Fruit fly (Drosophila melanogaster): ENCODE measurements around the gene Pmi.

Pmi gene

dm6 chr3L:5770817-5771425 is 8.9 kb upstream of the Pmi start (continued):
- peak; percentile 96 for TF ChIP-seq row (GFP tag; IDR thresholded peaks at IDR 0.05)
- TF ChIP-seq CG10209 (GFP tag; optimal IDR thresholded peaks at IDR 0.05): peak; percentile 86
- TF ChIP-seq Hand (GFP tag; optimal IDR thresholded peaks at IDR 0.05): peak; percentile 83
- TF ChIP-seq knrl (GFP tag; IDR thresholded peaks at IDR 0.05; ENCODE audit: partially characterized antibody): peak; percentile 40; the same call in 1 of the 3 replicates
- peak; percentile 52 for TF ChIP-seq bbx (GFP tag; IDR thresholded peaks at IDR 0.05; ENCODE audit: partially characterized antibody)
- TF ChIP-seq Six4 (GFP tag; optimal IDR thresholded peaks at IDR 0.05): peak; percentile 72
- TF ChIP-seq scrt (GFP tag; optimal IDR thresholded peaks at IDR 0.05): peak; percentile 81
- TF ChIP-seq dpn (GFP tag; optimal IDR thresholded peaks at IDR 0.05): peak; percentile 82 to 86
- peak; percentile 75 for TF ChIP-seq CG17359 (tag; optimal IDR thresholded peaks at IDR 0.05)
- peak; percentile 84 for TF ChIP-seq CG15696 (tag; optimal IDR thresholded peaks at IDR 0.05)
- TF ChIP-seq CG2199 (GFP tag; IDR thresholded peaks at IDR 0.05): 0 out of 3 replicates have a peak, but pooled peaks have one; percentile 23
- TF ChIP-seq Ptx1 (GFP tag; IDR thresholded peaks at IDR 0.05): peak; percentile 69
- TF ChIP-seq CG11398 (GFP tag; optimal IDR thresholded peaks at IDR 0.05): peak; percentile 62
- peak; percentile 73 for TF ChIP-seq Ada2b (GFP tag; IDR thresholded peaks at IDR 0.05)
- peak; percentile 86 for TF ChIP-seq CG15601 (tag; optimal IDR thresholded peaks at IDR 0.05)
- TF ChIP-seq CG11093 (GFP tag; IDR thresholded peaks at IDR 0.05): peak; percentile 58; the same call in 2 of the 3 replicates
- peak; percentile 87 for TF ChIP-seq sug (tag; optimal IDR thresholded peaks at IDR 0.05)
- TF ChIP-seq CG4820 (GFP tag; optimal IDR thresholded peaks at IDR 0.05): peak; percentile 73
- peak; percentile 50 for TF ChIP-seq CG3995 (GFP tag; optimal IDR thresholded peaks at IDR 0.05)
- TF ChIP-seq Mad (GFP tag; optimal IDR thresholded peaks at IDR 0.05): peak; percentile 77
- no peak for TF ChIP-seq CG11723 (GFP tag; optimal IDR thresholded peaks at IDR 0.05)
- peak; percentile 90 for TF ChIP-seq NfI (GFP tag; optimal IDR thresholded peaks at IDR 0.05)
- no peak for TF ChIP-seq dmrt99B (tag; optimal IDR thresholded peaks at IDR 0.05)
- TF ChIP-seq fd96Cb (tag; optimal IDR thresholded peaks at IDR 0.05): peak; percentile 81
- TF ChIP-seq toy (GFP tag; IDR thresholded peaks at IDR 0.05): no peak
- peak; percentile 64 for TF ChIP-seq dm (GFP tag; optimal IDR thresholded peaks at IDR 0.05)
- peak; percentile 80 for TF ChIP-seq E2f1 (GFP tag; IDR thresholded peaks at IDR 0.05)
- TF ChIP-seq org-1 (GFP tag; optimal IDR thresholded peaks at IDR 0.05): peak; percentile 90
- TF ChIP-seq Nf-YB (GFP tag; optimal IDR thresholded peaks at IDR 0.05): peak; percentile 76
- TF ChIP-seq Dek (tag; optimal IDR thresholded peaks at IDR 0.05): peak; percentile 78
- TF ChIP-seq pb (GFP tag; optimal IDR thresholded peaks at IDR 0.05): peak; percentile 68
- TF ChIP-seq gcm2 (GFP tag; optimal IDR thresholded peaks at IDR 0.05): peak; percentile 65
- peak; percentile 80 for TF ChIP-seq fd3F (GFP tag; optimal IDR thresholded peaks at IDR 0.05)
- TF ChIP-seq sqz (GFP tag; optimal IDR thresholded peaks at IDR 0.05): no peak
- TF ChIP-seq btn (GFP tag; optimal IDR thresholded peaks at IDR 0.05): peak; percentile 49
- peak; percentile 84 for TF ChIP-seq CG7839 (tag; optimal IDR thresholded peaks at IDR 0.05)
- peak; percentile 69 for TF ChIP-seq klu (GFP tag; IDR thresholded peaks at IDR 0.05)
- peak; percentile 88 for TF ChIP-seq ERR (GFP tag; optimal IDR thresholded peaks at IDR 0.05)
- peak; percentile 35 for TF ChIP-seq Abd-B (GFP tag; optimal IDR thresholded peaks at IDR 0.05)
- TF ChIP-seq CG34224 (GFP tag; IDR thresholded peaks at IDR 0.05; ENCODE audit: partially characterized antibody): no peak; the same call in 2 of the 3 replicates
- peak; percentile 75 for TF ChIP-seq CG13775 (GFP tag; optimal IDR thresholded peaks at IDR 0.05)
- peak; percentile 73 for TF ChIP-seq CG1603 (tag; optimal IDR thresholded peaks at IDR 0.05)
- TF ChIP-seq CG1024 (GFP tag; IDR thresholded peaks at IDR 0.05): 0 out of 2 replicates have a peak, but pooled peaks have one; percentile 19
- TF ChIP-seq sisA (GFP tag; IDR thresholded peaks at IDR 0.05): peak; percentile 69; the same call in 1 of the 2 replicates
- no peak for TF ChIP-seq CG14860 (GFP tag; IDR thresholded peaks at IDR 0.05; ENCODE audit: partially characterized antibody)
- TF ChIP-seq CG4282 (GFP tag; optimal IDR thresholded peaks at IDR 0.05): peak; percentile 49
- TF ChIP-seq Fer2 (tag; optimal IDR thresholded peaks at IDR 0.05): peak; percentile 79
- TF ChIP-seq CG9609 (GFP tag; optimal IDR thresholded peaks at IDR 0.05): peak; percentile 79
- TF ChIP-seq CG3847 (GFP tag; IDR thresholded peaks at IDR 0.05): peak; percentile 70

Measured in whole organism, embryonic.